Worm (Caenorhabditis elegans) whole organism, midembryonic: ENCODE results near the gene mab-21.

Experiments used
- T22C8.4 ChIP-seq: fragments of 200-800 bp; sonication (Bioruptor generic); IDR thresholded peaks from 2 replicates; pipeline ENCODE4 v1.3.6; 2022; ENCODE audit warnings: missing genetic modification characterization, missing compliant biosample characterization
- cog-1 ChIP-seq: sonication (generic microtip); optimal IDR thresholded peaks from 2 replicates; lab custom pipeline; 2016; ENCODE audit warnings: missing genetic modification characterization, missing compliant biosample characterization
- flt-1 ChIP-seq: fragments of 200-800 bp; sonication (Bioruptor generic); IDR thresholded peaks from 2 replicates; pipeline ENCODE4 v1.3.6; 2022; ENCODE audit warnings: missing genetic modification characterization, missing compliant biosample characterization
- klf-2 ChIP-seq: fragments of 200-800 bp; sonication (Bioruptor generic); conservative IDR thresholded peaks from 2 replicates; pipeline ENCODE4 v1.3.6; 2022; ENCODE audit warnings: missing genetic modification reagents, missing genetic modification characterization, missing compliant biosample characterization
- med-1 ChIP-seq: sonication (generic microtip); optimal IDR thresholded peaks from 2 replicates; lab custom pipeline; 2017; ENCODE audit warnings: missing genetic modification characterization, mild to moderate bottlenecking, missing compliant biosample characterization, antibody characterized with exemption, missing genetic modification reagents; ENCODE audit not compliant: insufficient read depth
- ref-1 ChIP-seq: fragments of 200-800 bp; sonication (Bioruptor generic); conservative IDR thresholded peaks from 2 replicates; pipeline ENCODE4 v1.3.6; 2022; ENCODE audit warnings: missing genetic modification reagents, missing genetic modification characterization, missing compliant biosample characterization
- tab-1 ChIP-seq: fragments of 200-800 bp; sonication (Bioruptor generic); IDR thresholded peaks from 2 replicates; pipeline ENCODE4 v1.3.6; 2022; ENCODE audit warnings: missing genetic modification characterization, missing compliant biosample characterization
- ztf-23 ChIP-seq: fragments of 200-800 bp; sonication (Bioruptor generic); IDR thresholded peaks from 2 replicates; pipeline ENCODE4 v1.3.6; 2022; ENCODE audit warnings: missing genetic modification reagents, missing genetic modification characterization, missing compliant biosample characterization
- ztf-29 ChIP-seq: fragments of 200-800 bp; sonication (Bioruptor generic); IDR thresholded peaks from 2 replicates; pipeline ENCODE4 v1.3.6; 2022; ENCODE audit warnings: missing genetic modification reagents, missing genetic modification characterization, missing compliant biosample characterization

mab-21 gene

DNA sequence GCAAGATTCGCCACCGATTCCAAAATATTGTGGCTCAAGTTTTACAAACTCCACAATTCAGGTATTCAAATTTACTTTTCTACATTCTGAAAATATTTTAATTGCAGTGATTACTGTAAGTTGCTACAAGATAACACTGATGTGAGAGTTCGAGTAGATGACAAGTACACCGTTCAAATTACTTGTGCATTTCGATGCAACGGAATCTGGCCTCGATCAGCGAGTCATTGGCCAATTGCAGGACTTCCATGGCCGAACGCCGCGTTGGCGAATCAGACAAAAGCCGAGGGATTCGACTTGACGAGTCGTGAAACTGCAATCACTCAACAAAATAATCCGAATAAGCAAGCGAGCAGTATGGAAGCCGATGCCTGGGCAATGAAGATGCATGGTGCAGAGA lies 733 bp downstream of the mab-21 start:
- TF ChIP-seq cog-1 (tag; lab: Kevin White, UChicago): no peak
- no peak for TF ChIP-seq T22C8.4
- TF ChIP-seq tab-1: no peak
- no peak for TF ChIP-seq med-1 (GFP tag; lab: Kevin White, UChicago)
- no peak for TF ChIP-seq flt-1 (GFP tag; lab: Robert Waterston, UW)
- TF ChIP-seq ztf-23: no peak

DNA sequence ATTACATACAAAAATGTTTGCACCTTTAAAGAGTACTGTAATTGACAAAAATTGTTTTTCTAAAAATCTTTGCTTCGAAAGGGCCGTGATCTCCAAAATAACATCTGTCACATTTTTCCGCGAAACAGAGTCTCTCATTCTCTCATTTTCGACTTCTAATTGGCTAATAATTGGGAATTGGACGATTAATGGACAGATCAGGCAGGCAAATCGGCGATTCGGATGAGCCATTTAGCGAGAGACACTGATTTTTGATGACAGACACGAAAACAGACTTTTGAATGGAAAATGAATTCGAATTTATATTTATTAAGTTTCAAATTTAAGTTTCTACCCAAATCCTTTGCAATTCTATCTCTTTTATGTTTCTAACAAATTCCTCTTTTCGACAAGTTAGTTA lies 3.3 kb downstream of the mab-21 start:
- TF ChIP-seq med-1 (GFP tag; lab: Kevin White, UChicago) (no peak), klf-2 (GFP tag; lab: Robert Waterston, UW) (no peak), flt-1 (GFP tag; lab: Robert Waterston, UW) (no peak), tab-1 (no peak), T22C8.4 (no peak), ztf-23 (no peak), cog-1 (tag; lab: Kevin White, UChicago) (no peak), ztf-29 (GFP tag; lab: Robert Waterston, UW) (no peak), ref-1 (GFP tag; lab: Robert Waterston, UW) (no peak)

DNA sequence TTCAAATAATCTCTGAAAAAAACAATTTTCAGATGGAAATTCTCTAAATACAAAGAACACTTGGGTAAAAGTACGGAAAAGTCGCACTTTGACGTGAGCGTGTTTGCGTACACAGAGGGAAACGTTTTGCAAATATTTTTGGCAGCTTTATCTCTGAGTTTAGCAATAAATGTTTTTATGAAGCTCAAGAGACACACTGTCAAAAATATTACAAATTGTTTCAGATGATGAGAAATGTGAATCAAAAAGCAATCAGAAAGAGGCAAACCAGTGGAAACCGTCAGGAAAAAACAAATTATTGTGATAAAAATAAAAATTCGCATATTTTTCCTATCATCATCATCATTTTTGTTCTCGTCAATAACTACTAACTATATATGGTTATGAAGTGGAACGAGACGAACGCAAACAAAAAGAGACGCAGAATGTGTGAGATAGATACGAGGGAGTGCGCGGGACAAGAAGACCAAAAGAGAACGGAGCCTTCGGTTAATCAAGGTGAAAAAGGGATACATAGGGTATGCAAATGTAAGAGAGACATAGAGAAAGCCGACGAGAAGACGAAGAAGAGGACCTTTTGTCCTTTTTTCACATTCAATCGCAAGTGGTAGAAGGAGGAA lies 11.9 kb downstream of the mab-21 start, which contains the start of gene sel-2:
Gene sel-2, minus strand, starts transcription at position 51 of the 620 bp plus-strand sequence.
- TF ChIP-seq ztf-29 (GFP tag; lab: Robert Waterston, UW): no peak
- no peak for TF ChIP-seq med-1 (GFP tag; lab: Kevin White, UChicago)
- TF ChIP-seq klf-2 (GFP tag; lab: Robert Waterston, UW): no peak

DNA sequence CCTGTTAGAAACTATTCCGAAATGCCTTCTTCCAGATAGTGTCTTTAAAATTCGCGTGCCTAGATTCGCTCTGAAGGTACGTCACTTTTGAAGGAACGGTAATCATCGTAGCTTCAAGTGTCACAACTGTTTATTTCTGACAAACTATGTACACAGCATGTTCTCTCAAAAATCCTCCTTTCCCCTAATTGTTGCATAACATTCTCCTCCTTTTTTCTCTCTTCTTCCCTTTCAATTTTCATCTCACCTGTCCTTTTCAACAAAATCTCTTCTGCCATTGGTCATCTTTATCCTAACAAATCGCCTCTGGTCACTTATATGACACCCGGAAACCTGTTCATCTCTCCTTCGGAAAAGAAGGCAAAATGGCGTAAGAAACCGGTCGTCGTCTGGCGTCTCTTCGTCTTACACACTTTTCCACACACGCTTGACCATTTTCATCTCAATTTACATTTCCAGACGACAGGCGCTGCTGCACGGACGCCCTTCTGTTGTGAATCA lies 15.6 kb downstream of the mab-21 start, which contains the start of gene lips-3:
Gene lips-3, plus strand, starts transcription at position 458 of the 501 bp plus-strand sequence.
- TF ChIP-seq med-1 (GFP tag; lab: Kevin White, UChicago) (no peak), tab-1 (no peak), ztf-23 (no peak)

DNA sequence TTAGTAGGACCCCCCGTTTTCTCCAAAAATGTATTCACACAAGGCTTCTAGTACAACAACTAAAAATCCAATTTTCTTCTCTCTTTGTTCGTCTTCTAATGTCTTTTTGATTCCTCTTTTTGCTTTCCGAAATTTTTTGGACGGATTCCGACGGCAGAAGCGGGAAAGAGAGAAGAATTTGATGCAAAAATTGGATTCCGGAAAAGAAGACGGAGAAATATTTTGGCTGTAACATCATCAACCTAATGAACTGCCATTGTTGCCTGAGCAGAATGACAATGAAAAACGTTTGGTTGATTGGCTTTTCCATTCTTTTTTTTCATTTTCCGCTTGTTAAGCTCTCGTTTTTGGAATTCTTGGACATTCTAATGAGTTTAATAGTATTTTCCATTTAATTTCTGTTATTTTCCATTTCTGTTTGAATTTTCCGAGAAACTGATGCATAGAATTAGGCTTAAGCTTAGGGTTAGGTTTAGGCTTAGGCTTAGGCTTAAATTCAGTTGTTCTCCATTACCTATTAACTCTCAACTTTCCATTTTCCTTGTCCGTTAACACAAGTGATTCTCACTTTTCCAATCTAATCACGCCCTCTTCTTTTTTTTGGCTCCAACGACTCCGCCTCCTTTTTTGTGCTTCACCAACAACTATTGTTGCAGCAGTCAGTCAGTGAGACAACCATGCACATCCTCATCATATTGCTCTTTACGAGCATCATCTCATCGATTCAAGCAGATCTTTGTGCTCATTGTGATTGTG lies 22.0 kb downstream of the mab-21 start, which contains the start of gene lron-5:
Gene lron-5, plus strand, starts transcription at position 655 of the 756 bp plus-strand sequence.
- TF ChIP-seq flt-1 (GFP tag; lab: Robert Waterston, UW) (no peak), cog-1 (tag; lab: Kevin White, UChicago) (no peak), med-1 (GFP tag; lab: Kevin White, UChicago) (no peak), klf-2 (GFP tag; lab: Robert Waterston, UW) (no peak), ref-1 (GFP tag; lab: Robert Waterston, UW) (no peak), ztf-23 (no peak), tab-1 (no peak), T22C8.4 (no peak), ztf-29 (GFP tag; lab: Robert Waterston, UW) (no peak)

DNA sequence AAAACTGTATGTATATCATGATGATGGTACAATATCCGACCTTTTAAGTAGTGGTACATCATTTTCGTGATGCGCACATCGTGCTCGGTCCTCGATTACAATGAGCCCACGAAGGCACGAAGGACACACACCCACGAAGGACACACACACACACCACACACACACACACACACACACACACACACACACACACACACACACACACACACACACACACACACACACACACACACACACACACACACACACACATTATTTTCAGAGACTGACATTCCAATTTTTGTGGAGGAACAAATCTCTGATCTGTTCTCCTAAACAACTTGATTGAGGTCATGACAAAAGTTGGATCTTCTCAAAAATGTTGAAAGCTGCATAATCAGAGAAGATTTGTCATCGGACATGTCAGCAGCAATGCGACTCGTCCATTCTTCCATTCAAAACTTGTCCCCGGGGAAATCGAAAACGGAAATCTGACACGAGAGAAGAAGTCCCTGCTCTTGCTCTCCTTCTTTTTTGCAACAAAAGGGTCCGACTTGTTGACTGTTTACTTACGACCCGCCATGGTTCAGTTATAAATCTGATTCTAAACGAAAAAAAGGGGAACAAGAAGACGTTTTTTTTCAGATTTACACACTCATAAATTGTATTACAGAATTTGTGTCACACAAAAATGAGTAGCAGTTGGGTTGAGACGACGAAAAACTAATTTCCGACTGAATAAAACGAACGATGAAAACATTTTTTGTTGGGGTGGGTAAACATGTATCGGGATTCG lies 25.8 kb downstream of the mab-21 start:
- TF ChIP-seq T22C8.4 (no peak), klf-2 (GFP tag; lab: Robert Waterston, UW) (no peak), tab-1 (no peak), ztf-29 (GFP tag; lab: Robert Waterston, UW) (no peak), cog-1 (tag; lab: Kevin White, UChicago) (no peak), ref-1 (GFP tag; lab: Robert Waterston, UW) (no peak), med-1 (GFP tag; lab: Kevin White, UChicago) (no peak), ztf-23 (no peak), flt-1 (GFP tag; lab: Robert Waterston, UW) (no peak)

DNA sequence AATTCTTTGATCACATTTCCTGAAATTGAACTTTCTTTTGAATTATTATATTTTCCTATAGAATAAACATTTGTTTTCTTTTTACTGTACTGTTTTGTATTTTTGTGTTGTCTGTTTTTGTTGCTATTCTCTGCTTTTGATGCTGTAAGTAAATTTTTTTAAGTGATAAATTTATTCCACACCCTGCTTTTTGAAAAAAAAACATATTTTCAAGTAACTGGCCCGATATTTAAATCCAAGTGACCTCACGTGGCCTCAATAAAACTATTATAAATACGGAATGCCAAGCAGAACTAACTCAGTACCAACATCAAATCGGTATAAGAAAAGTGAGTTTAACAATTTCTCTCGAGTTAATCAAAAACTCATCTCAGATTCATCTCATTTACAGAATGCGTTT lies 27.6 kb downstream of the mab-21 start, which contains the start of gene clec-151:
Gene clec-151, plus strand, starts transcription at position 301 of the 400 bp plus-strand sequence.
- no peak for TF ChIP-seq cog-1 (tag; lab: Kevin White, UChicago)
- no peak for TF ChIP-seq T22C8.4
- no peak for TF ChIP-seq ztf-29 (GFP tag; lab: Robert Waterston, UW)
- TF ChIP-seq med-1 (GFP tag; lab: Kevin White, UChicago): no peak
- no peak for TF ChIP-seq flt-1 (GFP tag; lab: Robert Waterston, UW)
- TF ChIP-seq tab-1: no peak
- TF ChIP-seq ztf-23: no peak
- TF ChIP-seq ref-1 (GFP tag; lab: Robert Waterston, UW): no peak

DNA sequence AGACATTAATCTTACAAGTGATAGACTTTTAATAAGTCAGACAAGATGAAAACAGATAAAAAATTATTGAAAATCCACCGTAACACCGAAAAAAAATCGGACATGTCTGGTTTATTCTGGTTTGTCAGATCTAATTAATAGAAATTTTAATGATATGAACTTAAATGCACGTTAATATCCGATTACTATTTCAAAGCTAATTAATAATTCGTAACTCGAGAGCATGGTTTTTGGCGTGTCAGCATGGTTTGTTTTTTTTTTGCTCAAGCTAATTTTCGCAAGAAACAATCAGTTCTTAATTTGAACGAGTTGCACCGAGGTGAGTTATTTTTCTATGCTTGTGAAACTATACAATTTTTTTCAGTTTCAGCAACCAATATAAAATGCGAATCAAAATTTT lies 34.4 kb downstream of the mab-21 start, which contains the start of gene clec-153:
Gene clec-153, plus strand, starts transcription at position 301 of the 400 bp plus-strand sequence.
- TF ChIP-seq klf-2 (GFP tag; lab: Robert Waterston, UW) (no peak), cog-1 (tag; lab: Kevin White, UChicago) (no peak), flt-1 (GFP tag; lab: Robert Waterston, UW) (no peak), ref-1 (GFP tag; lab: Robert Waterston, UW) (no peak), ztf-23 (no peak), T22C8.4 (no peak), ztf-29 (GFP tag; lab: Robert Waterston, UW) (no peak), tab-1 (no peak), med-1 (GFP tag; lab: Kevin White, UChicago) (no peak)

DNA sequence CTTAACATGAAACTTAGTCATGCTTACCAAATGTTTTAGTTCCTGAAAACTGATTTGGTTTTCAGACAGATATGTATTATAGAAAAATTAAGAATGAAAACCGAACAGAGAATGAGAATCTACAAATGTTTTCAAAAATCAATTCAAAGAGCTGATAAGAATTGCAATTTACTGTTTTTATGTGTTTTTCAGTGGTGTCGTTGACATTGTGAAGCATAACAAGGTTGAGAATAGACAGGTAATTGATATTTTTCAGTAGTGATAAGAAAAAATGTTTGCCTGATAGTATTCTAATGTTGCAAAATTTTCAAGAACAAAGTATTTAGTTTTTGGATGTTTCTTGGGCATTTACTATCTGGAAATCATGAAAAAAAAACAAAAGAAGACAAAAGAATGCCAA lies 42.7 kb downstream of the mab-21 start, which contains the start of gene pfas-1:
Gene pfas-1, minus strand, starts transcription at position 49 of the 400 bp plus-strand sequence.
- TF ChIP-seq tab-1 (no peak), ref-1 (GFP tag; lab: Robert Waterston, UW) (no peak), klf-2 (GFP tag; lab: Robert Waterston, UW) (no peak), cog-1 (tag; lab: Kevin White, UChicago) (no peak), ztf-29 (GFP tag; lab: Robert Waterston, UW) (no peak), flt-1 (GFP tag; lab: Robert Waterston, UW) (no peak), ztf-23 (no peak), T22C8.4 (no peak), med-1 (GFP tag; lab: Kevin White, UChicago) (no peak)
